Worm (Caenorhabditis elegans) whole organism, L2 larva: ENCODE results near the gene urb-1.

ENCODE experiments used
- C34F6.9 ChIP-seq: fragments of 150-350 bp; optimal IDR thresholded peaks from 2 replicates; lab custom pipeline; 2014; ENCODE audit warnings: missing biosample characterization, missing genetic modification characterization
- F13H6.1 ChIP-seq: sonication (generic microtip); optimal IDR thresholded peaks from 2 replicates; lab custom pipeline; 2016; ENCODE audit warnings: missing genetic modification characterization, missing compliant biosample characterization
- R02D3.7 ChIP-seq: fragments of 150-350 bp; optimal IDR thresholded peaks from 2 replicates; lab custom pipeline; 2014; ENCODE audit warnings: missing biosample characterization, missing genetic modification characterization
- Y55F3AM.14 ChIP-seq: fragments of 200-800 bp; sonication (Bioruptor generic); optimal IDR thresholded peaks from 2 replicates; lab custom pipeline; 2018; ENCODE audit warnings: mild to moderate bottlenecking, missing genetic modification characterization, missing compliant biosample characterization
- alr-1 ChIP-seq: fragments of 150-350 bp; optimal IDR thresholded peaks from 2 replicates; lab custom pipeline; 2014; ENCODE audit warnings: missing biosample characterization, missing genetic modification characterization
- aly-2 ChIP-seq: fragments of 150-350 bp; optimal IDR thresholded peaks from 2 replicates; lab custom pipeline; 2014; ENCODE audit warnings: missing biosample characterization, missing genetic modification characterization
- ama-1 ChIP-seq: fragments of 150-350 bp; optimal IDR thresholded peaks from 2 replicates; lab custom pipeline; 2018; ENCODE audit warnings: inconsistent platforms
- ceh-16 ChIP-seq: fragments of 150-350 bp; optimal IDR thresholded peaks from 2 replicates; lab custom pipeline; 2014; ENCODE audit warnings: missing biosample characterization, missing genetic modification characterization
- ceh-82 ChIP-seq: fragments of 150-350 bp; optimal IDR thresholded peaks from 2 replicates; lab custom pipeline; 2014; ENCODE audit warnings: missing biosample characterization, missing genetic modification characterization
- crh-2 ChIP-seq: sonication (generic microtip); optimal IDR thresholded peaks from 2 replicates; lab custom pipeline; 2017; ENCODE audit warnings: missing biosample characterization, missing genetic modification characterization
- dmd-4 ChIP-seq: sonication (generic microtip); optimal IDR thresholded peaks from 2 replicates; lab custom pipeline; 2017; ENCODE audit warnings: missing biosample characterization, missing genetic modification characterization
- egl-27 ChIP-seq: sonication (generic microtip); optimal IDR thresholded peaks from 3 replicates; lab custom pipeline; 2017; ENCODE audit warnings: missing biosample characterization, missing genetic modification reagents, missing genetic modification characterization
- elt-1 ChIP-seq: fragments of 150-350 bp; optimal IDR thresholded peaks from 2 replicates; lab custom pipeline; 2014; ENCODE audit warnings: missing biosample characterization, missing genetic modification characterization
- elt-3 ChIP-seq: sonication (generic microtip); optimal IDR thresholded peaks from 2 replicates; lab custom pipeline; 2017; ENCODE audit warnings: missing biosample characterization, missing genetic modification characterization
- fos-1 ChIP-seq: fragments of 150-350 bp; optimal IDR thresholded peaks from 2 replicates; lab custom pipeline; 2014; ENCODE audit warnings: missing biosample characterization, missing genetic modification characterization
- lin-11 ChIP-seq: fragments of 150-350 bp; sonication (generic microtip); optimal IDR thresholded peaks from 2 replicates; lab custom pipeline; 2014; ENCODE audit warnings: missing biosample characterization, missing genetic modification characterization, inconsistent platforms, mixed read lengths
- lin-13 ChIP-seq: fragments of 150-350 bp; optimal IDR thresholded peaks from 2 replicates; lab custom pipeline; 2014; ENCODE audit warnings: missing biosample characterization, missing genetic modification reagents, missing genetic modification characterization
- lsy-2 ChIP-seq, 2 experiments: fragments of 150-350 bp in 1 of 2; sonication (generic microtip) in 1 of 2; optimal IDR thresholded peaks; 2 replicates each; lab custom pipeline; 2014 to 2017; ENCODE audit warnings: missing biosample characterization in 2 of 2, missing genetic modification characterization in 2 of 2
- mab-5 ChIP-seq: fragments of 150-350 bp; optimal IDR thresholded peaks from 2 replicates; lab custom pipeline; 2014; ENCODE audit warnings: missing biosample characterization, missing genetic modification characterization
- mbf-1 ChIP-seq: sonication (generic microtip); optimal IDR thresholded peaks from 2 replicates; lab custom pipeline; 2017; ENCODE audit warnings: missing biosample characterization, missing genetic modification characterization
- mdl-1 ChIP-seq, 2 experiments: fragments of 150-350 bp in 1 of 2; sonication (generic microtip) in 1 of 2; optimal IDR thresholded peaks; 2 replicates each; lab custom pipeline; 2017; ENCODE audit warnings: missing biosample characterization in 2 of 2, missing genetic modification characterization in 2 of 2
- nhr-10 ChIP-seq: sonication (generic microtip); optimal IDR thresholded peaks from 2 replicates; lab custom pipeline; 2017; ENCODE audit warnings: missing biosample characterization, missing genetic modification characterization
- nhr-12 ChIP-seq: fragments of 150-350 bp; optimal IDR thresholded peaks from 2 replicates; lab custom pipeline; 2014; ENCODE audit warnings: missing biosample characterization, missing genetic modification characterization
- nhr-129 ChIP-seq: fragments of 150-350 bp; optimal IDR thresholded peaks from 2 replicates; lab custom pipeline; 2014; ENCODE audit warnings: missing biosample characterization, missing genetic modification characterization
- nhr-23 ChIP-seq: fragments of 150-350 bp; optimal IDR thresholded peaks from 2 replicates; lab custom pipeline; 2014; ENCODE audit warnings: missing biosample characterization, missing genetic modification reagents, missing genetic modification characterization
- nhr-25 ChIP-seq: fragments of 150-350 bp; sonication (generic microtip); optimal IDR thresholded peaks from 3 replicates; lab custom pipeline; 2014; ENCODE audit warnings: missing biosample characterization, missing genetic modification characterization
- nhr-6 ChIP-seq: fragments of 150-350 bp; optimal IDR thresholded peaks from 2 replicates; lab custom pipeline; 2014; ENCODE audit warnings: missing biosample characterization, missing genetic modification characterization
- nhr-77 ChIP-seq: fragments of 150-350 bp; optimal IDR thresholded peaks from 2 replicates; lab custom pipeline; 2014; ENCODE audit warnings: missing biosample characterization, missing genetic modification characterization
- peb-1 ChIP-seq: fragments of 150-350 bp; optimal IDR thresholded peaks from 2 replicates; lab custom pipeline; 2014; ENCODE audit warnings: missing biosample characterization, missing genetic modification characterization
- sma-3 ChIP-seq: sonication (generic microtip); optimal IDR thresholded peaks from 2 replicates; lab custom pipeline; 2016; ENCODE audit warnings: missing genetic modification reagents, missing genetic modification characterization, missing compliant biosample characterization
- sma-9 ChIP-seq, 2 experiments: fragments of 150-350 bp in 1 of 2; sonication (generic microtip) in 1 of 2; optimal IDR thresholded peaks; 2 replicates each; lab custom pipeline; 2014 to 2016; ENCODE audit warnings: missing genetic modification characterization in 2 of 2, mild to moderate bottlenecking in 1 of 2, missing biosample characterization in 1 of 2, missing compliant biosample characterization in 1 of 2, missing genetic modification reagents in 1 of 2, moderate library complexity in 1 of 2
- snpc-4 ChIP-seq: fragments of 150-350 bp; optimal IDR thresholded peaks from 2 replicates; lab custom pipeline; 2014; ENCODE audit warnings: missing biosample characterization, missing genetic modification characterization
- unc-39 ChIP-seq: fragments of 150-350 bp; optimal IDR thresholded peaks from 2 replicates; lab custom pipeline; 2014; ENCODE audit warnings: missing biosample characterization, missing genetic modification characterization
- unc-55 ChIP-seq: fragments of 150-350 bp; sonication (generic microtip); optimal IDR thresholded peaks from 3 replicates; lab custom pipeline; 2014; ENCODE audit warnings: missing biosample characterization, missing genetic modification reagents, missing genetic modification characterization
- ztf-1 ChIP-seq: fragments of 200-800 bp; sonication (Bioruptor generic); conservative IDR thresholded peaks from 2 replicates; pipeline ENCODE4 v1.3.6; 2022; ENCODE audit warnings: missing genetic modification characterization, missing compliant biosample characterization
- ztf-11 ChIP-seq: sonication (generic microtip); optimal IDR thresholded peaks from 2 replicates; lab custom pipeline; 2017; ENCODE audit warnings: missing biosample characterization, missing genetic modification characterization
- ztf-4 ChIP-seq: fragments of 150-350 bp; optimal IDR thresholded peaks from 2 replicates; lab custom pipeline; 2014; ENCODE audit warnings: missing biosample characterization, missing genetic modification characterization

The urb-1 gene

DNA sequence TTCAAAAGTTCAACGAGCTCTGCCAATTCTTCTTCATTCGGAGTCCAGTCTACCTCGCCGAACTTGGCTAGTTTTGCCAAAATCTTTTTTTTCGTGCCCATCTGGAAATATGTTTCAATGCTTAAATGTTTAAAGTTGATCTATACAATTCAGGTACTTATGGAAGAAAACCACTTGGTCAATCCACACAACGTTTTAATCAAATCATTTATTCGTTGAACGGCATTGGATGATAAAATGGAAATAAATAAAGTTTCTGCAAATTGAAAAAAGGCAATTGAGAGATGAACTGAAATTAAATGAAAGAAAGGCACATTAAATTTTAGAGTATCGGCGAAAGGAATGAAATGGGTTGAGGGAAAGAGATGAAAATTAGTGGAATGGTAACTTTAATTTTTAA lies at the start of gene urb-1:
Gene urb-1, minus strand, starts transcription at position 101 of the 400 bp plus-strand sequence.
- TF ChIP-seq nhr-129 (no peak), dmd-4 (tag; lab: Kevin White, UChicago) (no peak), nhr-10 (tag; lab: Kevin White, UChicago) (no peak), unc-55 (no peak), elt-1 (tag; lab: Kevin White, UChicago) (no peak), nhr-23 (no peak), R02D3.7 (tag; lab: Kevin White, UChicago) (no peak), nhr-12 (tag; lab: Kevin White, UChicago) (no peak), sma-9 (GFP tag; optimal IDR thresholded peaks at IDR 0.05; lab: Kevin White, UChicago) (no peak), sma-9 (tag; optimal IDR thresholded peaks at IDR 0.05; lab: Kevin White, UChicago) (no peak), lin-13 (GFP tag; lab: Kevin White, UChicago) (no peak), peb-1 (tag; lab: Kevin White, UChicago) (no peak), sma-3 (GFP tag; lab: Kevin White, UChicago) (no peak), ztf-4 (tag; lab: Kevin White, UChicago) (no peak), fos-1 (no peak), lin-11 (tag; lab: Kevin White, UChicago) (no peak)

ce11 chrV:6471208-6471607 lies 47.3 kb upstream of the urb-1 start:
- no peak for TF ChIP-seq sma-3 (GFP tag; lab: Kevin White, UChicago)
- TF ChIP-seq nhr-25 (tag; lab: Kevin White, UChicago): no peak
- TF ChIP-seq egl-27 (tag; lab: Kevin White, UChicago): no peak
- TF ChIP-seq mdl-1 (tag; optimal IDR thresholded peaks at IDR 0.05; lab: Kevin White, UChicago): no peak
- TF ChIP-seq unc-55: peak; percentile 47
- TF ChIP-seq elt-3 (tag; lab: Kevin White, UChicago): no peak
- no peak for TF ChIP-seq mbf-1 (tag; lab: Kevin White, UChicago)
- peak; percentile 13 for TF ChIP-seq mab-5
- no peak for TF ChIP-seq alr-1 (tag; lab: Kevin White, UChicago)
- TF ChIP-seq, all 48 proteins: peak for 2

- TF ChIP-seq ztf-11 (no peak), aly-2 (tag; lab: Kevin White, UChicago) (no peak), sma-9 (GFP tag; optimal IDR thresholded peaks at IDR 0.05; lab: Kevin White, UChicago) (peak; percentile 14), sma-9 (tag; optimal IDR thresholded peaks at IDR 0.05; lab: Kevin White, UChicago) (no peak), nhr-129 (peak; percentile 14), ztf-4 (tag; lab: Kevin White, UChicago) (no peak), F13H6.1 (tag; lab: Kevin White, UChicago) (peak; percentile 2), elt-1 (tag; lab: Kevin White, UChicago) (no peak), unc-55 (no peak)
These were observed 43.7 kb upstream of the urb-1 start for ce11 chrV:6467676-6468075.

- TF ChIP-seq nhr-10 (tag; lab: Kevin White, UChicago) (no peak), sma-3 (GFP tag; lab: Kevin White, UChicago) (no peak), R02D3.7 (tag; lab: Kevin White, UChicago) (no peak), nhr-25 (tag; lab: Kevin White, UChicago) (no peak), crh-2 (tag; lab: Kevin White, UChicago) (no peak), elt-3 (tag; lab: Kevin White, UChicago) (no peak), aly-2 (tag; lab: Kevin White, UChicago) (no peak), Y55F3AM.14 (GFP tag; lab: Kevin White, UChicago) (no peak), ztf-1 (no peak)
- TF ChIP-seq, all 48 proteins: peak for 0
These were observed 40.8 kb upstream of the urb-1 start, which contains the start of gene unc-83 for ce11 chrV:6464765-6465164. unc-83 (plus strand) TSS chrV:6465065.

ce11 chrV:6464238-6464637 lies 40.3 kb upstream of the urb-1 start:
- TF ChIP-seq lin-13 (GFP tag; lab: Kevin White, UChicago): no peak
- TF ChIP-seq lin-11 (tag; lab: Kevin White, UChicago): no peak
- TF ChIP-seq lsy-2 (tag; optimal IDR thresholded peaks at IDR 0.05; lab: Kevin White, UChicago): no peak
- TF ChIP-seq ztf-1: no peak
- no peak for TF ChIP-seq nhr-10 (tag; lab: Kevin White, UChicago)
- no peak for TF ChIP-seq C34F6.9
- TF ChIP-seq crh-2 (tag; lab: Kevin White, UChicago): no peak
- TF ChIP-seq nhr-25 (tag; lab: Kevin White, UChicago): no peak
- TF ChIP-seq, all 48 proteins: peak for 0

ce11 chrV:6462606-6463005 lies 38.7 kb upstream of the urb-1 start:
- TF ChIP-seq fos-1: peak; percentile 23
- TF ChIP-seq nhr-12 (tag; lab: Kevin White, UChicago): no peak
- TF ChIP-seq ztf-4 (tag; lab: Kevin White, UChicago): no peak
- no peak for TF ChIP-seq snpc-4 (tag; lab: Kevin White, UChicago)
- TF ChIP-seq aly-2 (tag; lab: Kevin White, UChicago): no peak
- peak; percentile 15 for TF ChIP-seq nhr-129
- no peak for TF ChIP-seq nhr-77
- no peak for TF ChIP-seq C34F6.9
- TF ChIP-seq nhr-23: no peak
- TF ChIP-seq mab-5: no peak
- no peak for TF ChIP-seq R02D3.7 (tag; lab: Kevin White, UChicago)
- no peak for TF ChIP-seq ama-1 (lab: Kevin White, UChicago)
- no peak for TF ChIP-seq peb-1 (tag; lab: Kevin White, UChicago)
- TF ChIP-seq ceh-82: no peak
- no peak for TF ChIP-seq F13H6.1 (tag; lab: Kevin White, UChicago)
- TF ChIP-seq ceh-16: no peak
- TF ChIP-seq nhr-6 (tag; lab: Kevin White, UChicago): no peak
- TF ChIP-seq ztf-1: no peak
- peak; percentile 61 for TF ChIP-seq crh-2 (tag; lab: Kevin White, UChicago)
- TF ChIP-seq sma-9 (GFP tag; optimal IDR thresholded peaks at IDR 0.05; lab: Kevin White, UChicago): peak; percentile 36
- no peak for TF ChIP-seq sma-9 (tag; optimal IDR thresholded peaks at IDR 0.05; lab: Kevin White, UChicago)
- TF ChIP-seq unc-39 (tag; lab: Kevin White, UChicago): no peak
- TF ChIP-seq, all 48 proteins: peak for 4
